Fruit fly (Drosophila melanogaster) whole organism: ENCODE results near the gene Rpt6R.

Experiments
- CG8478 ChIP-seq: fragments of >200 bp; optimal IDR thresholded peaks from 2 replicates; lab custom pipeline; 2018; ENCODE audit warnings: inconsistent platforms
- Dll ChIP-seq: fragments of >200 bp; optimal IDR thresholded peaks from 2 replicates; lab custom pipeline; 2017
- psq ChIP-seq: fragments of >200 bp; optimal IDR thresholded peaks from 2 replicates; lab custom pipeline; 2017
- usp ChIP-seq: fragments of >200 bp; optimal IDR thresholded peaks from 2 replicates; lab custom pipeline; 2017; ENCODE audit warnings: missing biosample characterization, missing genetic modification characterization, mixed read lengths

- no peak for TF ChIP-seq Dll
- no peak for TF ChIP-seq CG8478 (lab: Kevin White, UChicago)
- TF ChIP-seq usp = no peak
- no peak for TF ChIP-seq psq (lab: Kevin White, UChicago)
Observed at dm6 chr3R:30566181-30566902, 17.2 kb downstream of the Rpt6R start.
